Worm (Caenorhabditis elegans) whole organism, L3 larva: ENCODE measurements around the gene spp-26.

Experiments used
- aly-2 ChIP-seq: fragments of 150-350 bp; optimal IDR thresholded peaks from 2 replicates; lab custom pipeline; 2014; ENCODE audit warnings: missing biosample characterization, missing genetic modification characterization
- ceh-82 ChIP-seq: fragments of 150-350 bp; optimal IDR thresholded peaks from 2 replicates; lab custom pipeline; 2014; ENCODE audit warnings: missing biosample characterization, missing genetic modification characterization
- fkh-10 ChIP-seq: sonication (generic microtip); optimal IDR thresholded peaks from 2 replicates; lab custom pipeline; 2017; ENCODE audit warnings: missing biosample characterization, missing genetic modification reagents, missing genetic modification characterization
- lin-39 ChIP-seq: fragments of 150-350 bp; optimal IDR thresholded peaks from 2 replicates; lab custom pipeline; 2018; ENCODE audit warnings: missing biosample characterization, missing genetic modification reagents, missing genetic modification characterization
- mdl-1 ChIP-seq: fragments of 150-350 bp; optimal IDR thresholded peaks from 2 replicates; lab custom pipeline; 2014; ENCODE audit warnings: missing biosample characterization, missing genetic modification characterization
- nhr-237 ChIP-seq: fragments of 150-350 bp; optimal IDR thresholded peaks from 2 replicates; lab custom pipeline; 2014; ENCODE audit warnings: missing biosample characterization, missing genetic modification characterization
- pha-4 ChIP-seq: fragments of 150-350 bp; optimal IDR thresholded peaks from 2 replicates; lab custom pipeline; 2014; ENCODE audit warnings: missing biosample characterization, missing genetic modification reagents, missing genetic modification characterization
- pqm-1 ChIP-seq: fragments of 150-350 bp; optimal IDR thresholded peaks from 2 replicates; lab custom pipeline; 2017; ENCODE audit warnings: missing biosample characterization, missing genetic modification characterization, inconsistent platforms
- sea-2 ChIP-seq: fragments of 150-350 bp; sonication (generic microtip); optimal IDR thresholded peaks from 4 replicates; lab custom pipeline; 2014; ENCODE audit warnings: missing biosample characterization, missing genetic modification reagents, missing genetic modification characterization
- zag-1 ChIP-seq: fragments of 150-350 bp; optimal IDR thresholded peaks from 2 replicates; lab custom pipeline; 2014; ENCODE audit warnings: missing biosample characterization, missing genetic modification characterization

- no peak for TF ChIP-seq sea-2 (GFP tag; lab: Kevin White, UChicago)
- TF ChIP-seq ceh-82 (tag; lab: Kevin White, UChicago): no peak
- no peak for TF ChIP-seq mdl-1 (tag; lab: Kevin White, UChicago)
- TF ChIP-seq zag-1 (tag; lab: Kevin White, UChicago): no peak
- TF ChIP-seq pqm-1 (tag; lab: Kevin White, UChicago): no peak
- TF ChIP-seq pha-4: no peak
- no peak for TF ChIP-seq aly-2
- TF ChIP-seq lin-39 (tag; lab: Kevin White, UChicago): no peak
- no peak for TF ChIP-seq nhr-237 (tag; lab: Kevin White, UChicago)
- TF ChIP-seq fkh-10 (GFP tag; lab: Kevin White, UChicago): no peak
These were observed 45.1 kb downstream of the spp-26 start for ce11 chrV:6513786-6514430.
